Worm (Caenorhabditis elegans) whole organism, L2 larva: Measurements from ENCODE around the gene pigt-1.

Experiments used
- R02D3.7 ChIP-seq: fragments of 150-350 bp; optimal IDR thresholded peaks from 2 replicates; lab custom pipeline; 2014; ENCODE audit warnings: missing biosample characterization, missing genetic modification characterization
- ama-1 ChIP-seq: fragments of 150-350 bp; optimal IDR thresholded peaks from 2 replicates; lab custom pipeline; 2018; ENCODE audit warnings: inconsistent platforms
- ceh-82 ChIP-seq: fragments of 150-350 bp; optimal IDR thresholded peaks from 2 replicates; lab custom pipeline; 2014; ENCODE audit warnings: missing biosample characterization, missing genetic modification characterization
- egl-27 ChIP-seq: sonication (generic microtip); optimal IDR thresholded peaks from 3 replicates; lab custom pipeline; 2017; ENCODE audit warnings: missing biosample characterization, missing genetic modification reagents, missing genetic modification characterization
- elt-3 ChIP-seq: sonication (generic microtip); optimal IDR thresholded peaks from 2 replicates; lab custom pipeline; 2017; ENCODE audit warnings: missing biosample characterization, missing genetic modification characterization
- nhr-12 ChIP-seq: fragments of 150-350 bp; optimal IDR thresholded peaks from 2 replicates; lab custom pipeline; 2014; ENCODE audit warnings: missing biosample characterization, missing genetic modification characterization
- skn-1 ChIP-seq: sonication (generic microtip); optimal IDR thresholded peaks from 2 replicates; lab custom pipeline; 2017; ENCODE audit warnings: missing biosample characterization, missing genetic modification characterization
- ztf-4 ChIP-seq: fragments of 150-350 bp; optimal IDR thresholded peaks from 2 replicates; lab custom pipeline; 2014; ENCODE audit warnings: missing biosample characterization, missing genetic modification characterization

DNA sequence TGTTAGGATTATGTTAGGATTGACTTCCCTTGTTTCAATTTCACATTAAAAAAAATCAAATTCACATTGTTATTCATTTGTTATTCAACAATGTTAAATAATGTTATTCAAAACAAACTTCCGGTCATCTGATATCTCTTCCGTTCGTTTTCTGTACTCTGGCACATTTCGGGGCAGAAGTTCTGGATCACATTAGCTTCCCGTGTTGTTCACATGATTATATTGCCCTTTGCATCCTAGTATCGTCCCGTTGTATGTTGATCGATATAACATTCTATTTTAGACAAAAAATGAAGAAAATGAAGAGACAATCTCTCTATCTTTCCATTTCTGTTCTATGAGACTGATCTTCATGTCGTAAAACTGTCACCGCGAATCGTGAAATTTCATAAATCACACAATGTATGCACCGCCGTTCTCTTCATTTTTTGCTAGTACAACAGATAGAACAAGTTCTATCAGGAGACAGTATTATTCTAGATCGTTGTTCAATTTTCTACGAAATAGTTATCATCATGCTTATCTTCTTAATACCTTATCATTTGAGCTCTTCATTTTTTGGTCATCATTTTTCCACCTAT, 18.5 kb downstream of the pigt-1 start:
- no peak for TF ChIP-seq ceh-82
- TF ChIP-seq nhr-12 (tag; lab: Kevin White, UChicago): no peak
- no peak for TF ChIP-seq R02D3.7
- no peak for TF ChIP-seq ztf-4 (tag; lab: Kevin White, UChicago)
- TF ChIP-seq skn-1 (tag; lab: Kevin White, UChicago): no peak
- no peak for TF ChIP-seq elt-3 (tag; lab: Kevin White, UChicago)
- no peak for TF ChIP-seq ama-1
- no peak for TF ChIP-seq egl-27 (tag; lab: Kevin White, UChicago)
